Worm (Caenorhabditis elegans) whole organism, young adult: ENCODE results near the gene C05D2.8.
A peak's percentile ranks its signal among the peaks of the same experiment; 100 is the strongest.

ENCODE experiments used
- B0019.2 ChIP-seq: fragments of 200-800 bp; sonication (Bioruptor generic); conservative IDR thresholded peaks from 2 replicates; pipeline ENCODE4 v1.3.6; 2022; ENCODE audit warnings: missing genetic modification reagents, missing genetic modification characterization, missing compliant biosample characterization
- B0261.1 ChIP-seq: sonication (generic microtip); optimal IDR thresholded peaks from 2 replicates; lab custom pipeline; 2016; ENCODE audit warnings: mild to moderate bottlenecking, missing genetic modification characterization, moderate library complexity, missing compliant biosample characterization
- F10E7.11 ChIP-seq: sonication (generic microtip); optimal IDR thresholded peaks from 2 replicates; lab custom pipeline; 2017; ENCODE audit warnings: mild to moderate bottlenecking, missing genetic modification characterization, moderate library complexity, missing compliant biosample characterization
- F33H1.4 ChIP-seq: fragments of 200-800 bp; sonication (Bioruptor generic); IDR thresholded peaks from 2 replicates; pipeline ENCODE4 v1.3.6; 2022; ENCODE audit warnings: missing genetic modification reagents, missing genetic modification characterization, missing compliant biosample characterization
- F39B2.1 ChIP-seq: fragments of 200-800 bp; sonication (Bioruptor generic); IDR thresholded peaks from 2 replicates; pipeline ENCODE4 v1.3.6; 2022; ENCODE audit warnings: missing genetic modification reagents, missing genetic modification characterization, missing compliant biosample characterization
- F49E8.2 ChIP-seq: sonication (generic microtip); optimal IDR thresholded peaks from 3 replicates; lab custom pipeline; 2017; ENCODE audit warnings: missing genetic modification characterization, mild to moderate bottlenecking, missing compliant biosample characterization, antibody characterized with exemption, moderate library complexity; ENCODE audit not compliant: insufficient read depth
- K11D2.4 ChIP-seq: fragments of 200-800 bp; sonication (Bioruptor generic); IDR thresholded peaks from 2 replicates; pipeline ENCODE4 v1.3.6; 2022; ENCODE audit warnings: missing genetic modification reagents, missing genetic modification characterization, missing compliant biosample characterization
- K12H6.12 ChIP-seq: fragments of 200-800 bp; sonication (Bioruptor generic); optimal IDR thresholded peaks from 2 replicates; lab custom pipeline; 2018; ENCODE audit warnings: mild to moderate bottlenecking, missing genetic modification characterization, missing compliant biosample characterization
- Y53G8AR.9 ChIP-seq: fragments of 200-800 bp; sonication (Bioruptor generic); conservative IDR thresholded peaks from 2 replicates; pipeline ENCODE4 v1.3.6; 2022; ENCODE audit warnings: missing genetic modification reagents, missing genetic modification characterization, missing compliant biosample characterization
- Y95B8A.8 ChIP-seq: fragments of 200-800 bp; sonication (Bioruptor generic); IDR thresholded peaks from 2 replicates; pipeline ENCODE4 v1.3.6; 2022; ENCODE audit warnings: missing genetic modification reagents, missing genetic modification characterization, missing compliant biosample characterization
- ZK185.1 ChIP-seq: sonication (generic microtip); optimal IDR thresholded peaks from 2 replicates; lab custom pipeline; 2016; ENCODE audit warnings: mild to moderate bottlenecking, missing genetic modification characterization, missing compliant biosample characterization; ENCODE audit not compliant: poor library complexity, severe bottlenecking
- ama-1 ChIP-seq, 3 experiments: fragments of 150-350 bp in 1 of 3; sonication (generic microtip) in 2 of 3; optimal IDR thresholded peaks; 2 replicates each; lab custom pipeline; 2014 to 2018; ENCODE audit warnings: missing biosample characterization in 2 of 3, missing genetic modification characterization in 2 of 3, missing genetic modification reagents in 2 of 3
- aptf-3 ChIP-seq: fragments of 200-800 bp; sonication (Bioruptor generic); IDR thresholded peaks from 2 replicates; pipeline ENCODE4 v1.3.6; 2022; ENCODE audit warnings: missing genetic modification characterization, missing compliant biosample characterization
- attf-5 ChIP-seq: fragments of 200-800 bp; sonication (Bioruptor generic); optimal IDR thresholded peaks from 2 replicates; lab custom pipeline; 2018; ENCODE audit warnings: mild to moderate bottlenecking, missing genetic modification characterization, missing compliant biosample characterization
- bed-1 ChIP-seq: fragments of 200-800 bp; sonication (Bioruptor generic); IDR thresholded peaks from 2 replicates; pipeline ENCODE4 v1.3.6; 2022; ENCODE audit warnings: missing genetic modification reagents, missing genetic modification characterization, missing compliant biosample characterization
- cebp-1 ChIP-seq, 2 experiments: fragments of 200-800 bp in 1 of 2; sonication (Bioruptor generic) in 1 of 2; sonication (generic microtip) in 1 of 2; IDR thresholded peaks in 1 of 2; optimal IDR thresholded peaks in 1 of 2; 2 replicates each; pipeline versions ENCODE4 v1.3.6 to Lab custom; 2017 to 2022; ENCODE audit warnings: missing compliant biosample characterization in 2 of 2, missing genetic modification characterization in 2 of 2, mild to moderate bottlenecking in 1 of 2, missing genetic modification reagents in 1 of 2, moderate library complexity in 1 of 2
- ceh-58 ChIP-seq: fragments of 200-800 bp; sonication (Bioruptor generic); IDR thresholded peaks from 2 replicates; pipeline ENCODE4 v1.3.6; 2022; ENCODE audit warnings: missing genetic modification characterization, missing compliant biosample characterization
- ceh-79 ChIP-seq: sonication (generic microtip); optimal IDR thresholded peaks from 2 replicates; lab custom pipeline; 2017; ENCODE audit warnings: mild to moderate bottlenecking, missing genetic modification characterization, missing compliant biosample characterization
- ceh-91 ChIP-seq: fragments of 200-800 bp; sonication (Bioruptor generic); IDR thresholded peaks from 2 replicates; pipeline ENCODE4 v1.3.6; 2022; ENCODE audit warnings: missing genetic modification reagents, missing genetic modification characterization, missing compliant biosample characterization
- dox-1 ChIP-seq: fragments of 200-800 bp; sonication (Bioruptor generic); IDR thresholded peaks from 2 replicates; pipeline ENCODE4 v1.3.6; 2022; ENCODE audit warnings: missing genetic modification reagents, missing genetic modification characterization, missing compliant biosample characterization
- dpff-1 ChIP-seq: sonication (generic microtip); optimal IDR thresholded peaks from 2 replicates; lab custom pipeline; 2017; ENCODE audit warnings: mild to moderate bottlenecking, missing genetic modification characterization, missing compliant biosample characterization
- dpl-1 ChIP-seq: fragments of 150-350 bp; optimal IDR thresholded peaks from 2 replicates; lab custom pipeline; 2014; ENCODE audit warnings: missing biosample characterization, missing genetic modification reagents, missing genetic modification characterization
- efl-1 ChIP-seq: fragments of 150-350 bp; optimal IDR thresholded peaks from 2 replicates; lab custom pipeline; 2014; ENCODE audit warnings: missing biosample characterization, missing genetic modification reagents, missing genetic modification characterization
- ets-4 ChIP-seq: fragments of 200-800 bp; sonication (Bioruptor generic); optimal IDR thresholded peaks from 2 replicates; lab custom pipeline; 2018; ENCODE audit warnings: mild to moderate bottlenecking, missing genetic modification characterization, missing compliant biosample characterization
- gei-17 ChIP-seq: fragments of 200-800 bp; sonication (Bioruptor generic); optimal IDR thresholded peaks from 2 replicates; lab custom pipeline; 2018; ENCODE audit warnings: mild to moderate bottlenecking, missing genetic modification characterization, missing compliant biosample characterization
- hsf-1 ChIP-seq: fragments of 200-800 bp; sonication (Bioruptor generic); IDR thresholded peaks from 2 replicates; pipeline ENCODE4 v1.3.6; 2022; ENCODE audit warnings: missing genetic modification reagents, missing genetic modification characterization, missing compliant biosample characterization
- lsl-1 ChIP-seq: fragments of 200-800 bp; sonication (Bioruptor generic); optimal IDR thresholded peaks from 2 replicates; lab custom pipeline; 2018; ENCODE audit warnings: mild to moderate bottlenecking, missing genetic modification characterization, moderate library complexity, missing compliant biosample characterization
- madf-3 ChIP-seq: fragments of 200-800 bp; sonication (Bioruptor generic); IDR thresholded peaks from 2 replicates; pipeline ENCODE4 v1.3.6; 2022; ENCODE audit warnings: missing genetic modification reagents, missing genetic modification characterization, missing compliant biosample characterization
- madf-6 ChIP-seq: fragments of 200-800 bp; sonication (Bioruptor generic); IDR thresholded peaks from 2 replicates; pipeline ENCODE4 v1.3.6; 2022; ENCODE audit warnings: missing genetic modification reagents, missing genetic modification characterization, missing compliant biosample characterization
- madf-8 ChIP-seq: fragments of 200-800 bp; sonication (Bioruptor generic); conservative IDR thresholded peaks from 2 replicates; pipeline ENCODE4 v1.3.6; 2022; ENCODE audit warnings: missing genetic modification reagents, missing genetic modification characterization, missing compliant biosample characterization
- mcd-1 ChIP-seq: fragments of 200-800 bp; sonication (Bioruptor generic); IDR thresholded peaks from 2 replicates; pipeline ENCODE4 v1.3.6; 2022; ENCODE audit warnings: missing genetic modification reagents, missing genetic modification characterization, missing compliant biosample characterization
- mxl-1 ChIP-seq: sonication (generic microtip); optimal IDR thresholded peaks from 2 replicates; lab custom pipeline; 2016; ENCODE audit warnings: missing genetic modification characterization, missing compliant biosample characterization
- nfya-1 ChIP-seq: sonication (generic microtip); optimal IDR thresholded peaks from 2 replicates; lab custom pipeline; 2017; ENCODE audit warnings: antibody characterized with exemption, missing compliant biosample characterization, missing genetic modification characterization, borderline replicate concordance; ENCODE audit not compliant: insufficient read depth
- nfyb-1 ChIP-seq: fragments of 200-800 bp; sonication (Bioruptor generic); IDR thresholded peaks from 2 replicates; pipeline ENCODE4 v1.3.6; 2022; ENCODE audit warnings: missing genetic modification reagents, missing genetic modification characterization, missing compliant biosample characterization
- nhr-80 ChIP-seq: sonication (generic microtip); optimal IDR thresholded peaks from 2 replicates; lab custom pipeline; 2016; ENCODE audit warnings: missing genetic modification characterization, missing compliant biosample characterization
- pbrm-1 ChIP-seq: fragments of 200-800 bp; sonication (Bioruptor generic); IDR thresholded peaks from 2 replicates; pipeline ENCODE4 v1.3.6; 2022; ENCODE audit warnings: missing genetic modification reagents, missing genetic modification characterization, missing compliant biosample characterization
- sea-2 ChIP-seq: fragments of 200-800 bp; sonication (Bioruptor generic); IDR thresholded peaks from 2 replicates; pipeline ENCODE4 v1.3.6; 2022; ENCODE audit warnings: missing genetic modification characterization, missing compliant biosample characterization
- snpc-1.1 ChIP-seq: sonication (generic microtip); optimal IDR thresholded peaks from 2 replicates; lab custom pipeline; 2017; ENCODE audit warnings: missing genetic modification characterization, mild to moderate bottlenecking, missing compliant biosample characterization, antibody characterized with exemption, moderate library complexity, missing genotype, missing genetic modification reagents; ENCODE audit not compliant: insufficient read depth
- snpc-3.4 ChIP-seq: sonication (generic microtip); optimal IDR thresholded peaks from 2 replicates; lab custom pipeline; 2017; ENCODE audit warnings: missing genetic modification characterization, mild to moderate bottlenecking, missing compliant biosample characterization, antibody characterized with exemption, moderate library complexity, missing genotype, missing genetic modification reagents
- snpc-4 ChIP-seq, 5 experiments: fragments of 150-350 bp in 1 of 5; sonication (generic microtip) in 4 of 5; optimal IDR thresholded peaks; 2 replicates each; lab custom pipeline; 2014 to 2018; ENCODE audit warnings: missing genetic modification characterization in 5 of 5, missing biosample characterization in 3 of 5, antibody characterized with exemption in 2 of 5, mild to moderate bottlenecking in 2 of 5, missing compliant biosample characterization in 2 of 5, missing genotype in 2 of 5, moderate library complexity in 2 of 5, missing genetic modification reagents in 1 of 5
- tbp1 ChIP-seq: fragments of 200-800 bp; sonication (Bioruptor generic); optimal IDR thresholded peaks from 2 replicates; lab custom pipeline; 2018; ENCODE audit warnings: mild to moderate bottlenecking, missing genetic modification characterization, missing compliant biosample characterization
- unc-130 ChIP-seq: sonication (generic microtip); optimal IDR thresholded peaks from 2 replicates; lab custom pipeline; 2016; ENCODE audit warnings: missing genetic modification reagents, missing genetic modification characterization, missing compliant biosample characterization
- unc-62 ChIP-seq: fragments of 150-350 bp; optimal IDR thresholded peaks from 2 replicates; lab custom pipeline; 2014; ENCODE audit warnings: missing biosample characterization, missing genetic modification reagents, missing genetic modification characterization
- ztf-18 ChIP-seq: sonication (generic microtip); optimal IDR thresholded peaks from 2 replicates; lab custom pipeline; 2016; ENCODE audit warnings: missing genotype, mild to moderate bottlenecking, missing genetic modification characterization, missing compliant biosample characterization
- ztf-25 ChIP-seq: fragments of 200-800 bp; sonication (Bioruptor generic); IDR thresholded peaks from 2 replicates; pipeline ENCODE4 v1.3.6; 2022; ENCODE audit warnings: missing genetic modification reagents, missing genetic modification characterization, missing compliant biosample characterization

C05D2.8 gene

DNA sequence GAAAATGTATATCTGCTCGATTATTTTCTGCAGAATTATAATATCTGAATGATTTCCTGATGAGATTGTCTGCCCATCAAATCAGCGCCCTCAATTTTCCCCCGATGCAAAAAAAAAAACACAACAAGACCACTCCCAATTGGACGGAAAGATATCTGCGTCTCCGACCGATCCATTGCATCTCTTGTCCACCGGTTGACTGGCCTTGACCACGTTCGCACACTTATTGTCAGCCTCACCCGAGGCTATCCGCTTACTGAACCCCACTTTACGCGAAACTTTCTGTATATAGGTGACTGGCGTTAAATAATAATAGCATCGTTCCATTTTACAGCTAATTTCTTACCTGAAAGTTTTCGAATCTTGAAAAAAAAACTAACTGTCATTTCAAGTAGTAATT is 15.8 kb downstream of the C05D2.8 start (continued):
- TF ChIP-seq ama-1 (optimal IDR thresholded peaks at IDR 0.05; lab: Kevin White, UChicago) (peak; percentile 48), ama-1 (GFP tag; optimal IDR thresholded peaks at IDR 0.05; lab: Kevin White, UChicago) (no peak), madf-3 (GFP tag; lab: Robert Waterston, UW) (peak; percentile 52; the same call in 1 of the 2 replicates), ets-4 (GFP tag; lab: Kevin White, UChicago) (no peak)
- TF ChIP-seq, all 124 proteins: peak for 6

DNA sequence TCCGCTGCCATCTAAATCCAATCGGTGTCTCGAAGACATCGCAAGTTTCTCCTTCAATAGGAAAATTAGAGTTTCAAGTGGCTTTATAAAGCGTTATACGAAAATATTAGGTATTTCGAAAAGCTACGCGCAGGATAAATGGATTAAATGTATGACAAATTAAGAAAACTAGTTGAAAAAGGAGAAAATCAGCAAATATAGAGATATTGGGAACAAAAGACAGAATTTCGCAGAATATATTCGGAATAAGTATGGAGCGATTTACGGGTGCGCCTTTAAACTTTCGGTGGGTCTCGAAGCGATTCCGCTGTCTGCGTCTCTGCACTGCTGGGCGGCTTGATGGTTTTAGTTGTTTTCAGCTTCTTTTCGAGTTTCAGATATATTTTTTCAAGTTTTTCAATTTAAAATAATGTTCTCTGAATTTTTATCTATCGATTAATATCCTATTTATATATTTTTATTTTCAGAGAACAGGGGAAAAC is 18.4 kb downstream of the C05D2.8 start, which contains the start of the genes ddx-15 and ucr-1:
TSS of gene ddx-15 (minus strand) at position 51 of the 482 bp plus-strand sequence.
TSS of gene ucr-1 (plus strand) at position 468 of the 482 bp plus-strand sequence.
- TF ChIP-seq K12H6.12 (no peak), unc-62 (no peak), F33H1.4 (GFP tag; lab: Robert Waterston, UW) (peak; percentile 96), Y53G8AR.9 (GFP tag; lab: Robert Waterston, UW) (no peak), sea-2 (GFP tag; lab: Robert Waterston, UW) (no peak), Y95B8A.8 (no peak), mcd-1 (GFP tag; lab: Robert Waterston, UW) (peak; percentile 74), ceh-91 (peak; percentile 64), ZK185.1 (no peak), unc-130 (GFP tag; lab: Kevin White, UChicago) (no peak), lsl-1 (peak; percentile 66), ceh-58 (GFP tag; lab: Robert Waterston, UW) (no peak), snpc-4 (GFP tag; optimal IDR thresholded peaks at IDR 0.05; lab: Kevin White, UChicago) (no peak), snpc-4 (tag; optimal IDR thresholded peaks at IDR 0.05; lab: Kevin White, UChicago) (peak in 2 of 4 experiments; percentile 1 to 45), madf-6 (GFP tag; lab: Robert Waterston, UW) (peak; percentile 79), efl-1 (GFP tag; lab: Kevin White, UChicago) (peak; percentile 40), attf-5 (GFP tag; lab: Kevin White, UChicago) (peak; percentile 63), snpc-3.4 (tag; lab: Kevin White, UChicago) (peak; percentile 56), nhr-80 (tag; lab: Kevin White, UChicago) (peak; percentile 20), madf-8 (GFP tag; lab: Robert Waterston, UW) (peak; percentile 31; the same call in 1 of the 2 replicates), nfya-1 (no peak), B0261.1 (tag; lab: Kevin White, UChicago) (no peak), dpl-1 (peak; percentile 53), dox-1 (GFP tag; lab: Robert Waterston, UW) (peak; percentile 66), cebp-1 (GFP tag; IDR thresholded peaks at IDR 0.05; lab: Robert Waterston, UW) (no peak), cebp-1 (tag; optimal IDR thresholded peaks at IDR 0.05; lab: Kevin White, UChicago) (peak; percentile 18), snpc-1.1 (tag; lab: Kevin White, UChicago) (peak; percentile 8), nfyb-1 (GFP tag; lab: Robert Waterston, UW) (no peak), gei-17 (GFP tag; lab: Kevin White, UChicago) (no peak), K11D2.4 (GFP tag; lab: Robert Waterston, UW) (no peak), pbrm-1 (peak; percentile 59; the same call in 1 of the 2 replicates), hsf-1 (GFP tag; lab: Robert Waterston, UW) (no peak), F39B2.1 (no peak), F49E8.2 (tag; lab: Kevin White, UChicago) (peak; percentile 21), tbp1 (peak; percentile 40), B0019.2 (peak; percentile 52; the same call in 1 of the 2 replicates), ztf-18 (peak; percentile 4), bed-1 (GFP tag; lab: Robert Waterston, UW) (no peak), F10E7.11 (tag; lab: Kevin White, UChicago) (no peak), ceh-79 (tag; lab: Kevin White, UChicago) (no peak), aptf-3 (GFP tag; lab: Robert Waterston, UW) (no peak), mxl-1 (tag; lab: Kevin White, UChicago) (no peak), ztf-25 (GFP tag; lab: Robert Waterston, UW) (no peak), dpff-1 (tag; lab: Kevin White, UChicago) (no peak)
